Fruit fly (Drosophila melanogaster) whole organism, embryonic: ENCODE results near the gene ND-PDSW.

Source experiments
- Adf1 ChIP-seq: fragments of 200-800 bp; sonication (Bioruptor generic); IDR thresholded peaks from 2 replicates; pipeline ENCODE4 v1.3.6; 2022; ENCODE audit warnings: missing biosample characterization, missing genetic modification characterization
- Atf3 ChIP-seq: fragments of 200-800 bp; sonication (Bioruptor generic); optimal IDR thresholded peaks from 3 replicates; lab custom pipeline; 2016; ENCODE audit warnings: missing biosample characterization, missing genetic modification characterization
- Atf6 ChIP-seq: fragments of 200-800 bp; sonication (Bioruptor generic); IDR thresholded peaks from 2 replicates; pipeline ENCODE4 v1.3.6; 2022; ENCODE audit warnings: missing biosample characterization, missing genetic modification characterization
- Awh ChIP-seq: fragments of 200-800 bp; sonication (Bioruptor generic); IDR thresholded peaks from 2 replicates; pipeline ENCODE4, ENCODE4 v1.3.6; 2022; ENCODE audit warnings: missing biosample characterization, missing genetic modification characterization
- CG10267 ChIP-seq: fragments of 200-800 bp; sonication (Bioruptor generic); optimal IDR thresholded peaks from 2 replicates; lab custom pipeline; 2018; ENCODE audit warnings: missing biosample characterization, mild to moderate bottlenecking, missing genetic modification characterization, moderate library complexity
- CG10565 ChIP-seq: fragments of 200-800 bp; sonication (Bioruptor generic); optimal IDR thresholded peaks from 3 replicates; lab custom pipeline; 2016; ENCODE audit warnings: missing biosample characterization, mild to moderate bottlenecking, missing genetic modification characterization
- CG11456 ChIP-seq: fragments of 200-800 bp; sonication (Bioruptor generic); IDR thresholded peaks from 3 replicates; pipeline ENCODE4 v1.3.6; 2022; ENCODE audit warnings: missing biosample characterization, missing genetic modification characterization
- CG11560 ChIP-seq: fragments of 200-800 bp; sonication (Bioruptor generic); IDR thresholded peaks from 3 replicates; pipeline ENCODE4 v1.3.6; 2022; ENCODE audit warnings: missing biosample characterization, missing genetic modification characterization
- CG14710 ChIP-seq: fragments of 200-800 bp; sonication (Bioruptor generic); optimal IDR thresholded peaks from 3 replicates; lab custom pipeline; 2019; ENCODE audit warnings: missing biosample characterization, mild to moderate bottlenecking, missing genetic modification characterization, moderate library complexity
- CG15073 ChIP-seq: fragments of 200-800 bp; sonication (Bioruptor generic); optimal IDR thresholded peaks from 2 replicates; lab custom pipeline; 2016; ENCODE audit warnings: missing biosample characterization, missing genetic modification characterization
- CG17328 ChIP-seq: fragments of 200-800 bp; sonication (Bioruptor generic); IDR thresholded peaks from 2 replicates; pipeline ENCODE4 v1.3.6; 2022; ENCODE audit warnings: missing biosample characterization, missing genetic modification characterization
- CG2116 ChIP-seq: fragments of 200-800 bp; sonication (Bioruptor generic); optimal IDR thresholded peaks from 3 replicates; lab custom pipeline; 2018; ENCODE audit warnings: missing biosample characterization, mild to moderate bottlenecking, missing genetic modification characterization
- CG2889 ChIP-seq: fragments of 200-800 bp; sonication (Bioruptor generic); IDR thresholded peaks from 3 replicates; pipeline ENCODE4 v1.3.6; 2022; ENCODE audit warnings: missing biosample characterization, missing genetic modification characterization
- CG3163 ChIP-seq: fragments of 200-800 bp; sonication (Bioruptor generic); optimal IDR thresholded peaks from 3 replicates; lab custom pipeline; 2016; ENCODE audit warnings: missing biosample characterization, missing genetic modification characterization
- CG32772 ChIP-seq: fragments of 200-800 bp; sonication (Bioruptor generic); IDR thresholded peaks from 2 replicates; pipeline ENCODE4 v1.3.6; 2022; ENCODE audit warnings: missing biosample characterization, missing genetic modification characterization
- CG42726 ChIP-seq: fragments of 200-800 bp; sonication (Bioruptor generic); IDR thresholded peaks from 2 replicates; pipeline ENCODE4 v1.3.6; 2022; ENCODE audit warnings: missing biosample characterization, missing genetic modification characterization; ENCODE audit not compliant: partially characterized antibody
- CG4617 ChIP-seq: fragments of 200-800 bp; sonication (Bioruptor generic); optimal IDR thresholded peaks from 3 replicates; lab custom pipeline; 2016; ENCODE audit warnings: missing biosample characterization, missing genetic modification characterization, borderline replicate concordance
- CG4707 ChIP-seq: fragments of 200-800 bp; sonication (Bioruptor generic); optimal IDR thresholded peaks from 2 replicates; lab custom pipeline; 2018; ENCODE audit warnings: missing biosample characterization, mild to moderate bottlenecking, missing genetic modification characterization, moderate library complexity
- CG4854 ChIP-seq: fragments of 200-800 bp; sonication (Bioruptor generic); optimal IDR thresholded peaks from 2 replicates; lab custom pipeline; 2016; ENCODE audit warnings: missing biosample characterization, missing genetic modification characterization, inconsistent platforms
- CG6765 ChIP-seq: fragments of 200-800 bp; sonication (Bioruptor generic); optimal IDR thresholded peaks from 3 replicates; lab custom pipeline; 2017; ENCODE audit warnings: missing biosample characterization, mild to moderate bottlenecking, missing genetic modification characterization
- CG7271 ChIP-seq: fragments of 200-800 bp; sonication (Bioruptor generic); optimal IDR thresholded peaks from 2 replicates; lab custom pipeline; 2018; ENCODE audit warnings: missing biosample characterization, mild to moderate bottlenecking, missing genetic modification characterization, moderate library complexity
- CG8478 ChIP-seq: fragments of >200 bp; optimal IDR thresholded peaks from 2 replicates; lab custom pipeline; 2018
- Dip2 ChIP-seq: fragments of 200-800 bp; sonication (Bioruptor generic); IDR thresholded peaks from 2 replicates; pipeline ENCODE4 v1.3.6; 2022; ENCODE audit warnings: missing biosample characterization, missing genetic modification characterization
- Doc3 ChIP-seq: fragments of 200-800 bp; sonication (Bioruptor generic); IDR thresholded peaks from 3 replicates; pipeline ENCODE4 v1.3.6; 2022; ENCODE audit warnings: missing biosample characterization, missing genetic modification characterization; ENCODE audit not compliant: partially characterized antibody
- Elba2 ChIP-seq: fragments of 200-800 bp; sonication (Bioruptor generic); optimal IDR thresholded peaks from 3 replicates; lab custom pipeline; 2016; ENCODE audit warnings: missing biosample characterization, missing genetic modification characterization
- Hsf ChIP-seq: fragments of 200-800 bp; sonication (Bioruptor generic); optimal IDR thresholded peaks from 3 replicates; lab custom pipeline; 2016; ENCODE audit warnings: missing biosample characterization, missing genetic modification characterization
- Jarid2 ChIP-seq: fragments of 200-800 bp; sonication (Bioruptor generic); optimal IDR thresholded peaks from 3 replicates; lab custom pipeline; 2017; ENCODE audit warnings: mild to moderate bottlenecking, missing biosample characterization, missing genetic modification reagents, missing genetic modification characterization
- Kr ChIP-seq: fragments of 200-800 bp; sonication (Bioruptor generic); optimal IDR thresholded peaks from 2 replicates; lab custom pipeline; 2017; ENCODE audit warnings: missing biosample characterization, mild to moderate bottlenecking, missing genetic modification characterization
- Lhr ChIP-seq: fragments of 200-800 bp; sonication (Bioruptor generic); optimal IDR thresholded peaks from 3 replicates; lab custom pipeline; 2017; ENCODE audit warnings: mild to moderate bottlenecking, missing biosample characterization, missing genetic modification reagents, missing genetic modification characterization
- Mad ChIP-seq: fragments of 200-800 bp; sonication (Bioruptor generic); optimal IDR thresholded peaks from 2 replicates; lab custom pipeline; 2016; ENCODE audit warnings: missing biosample characterization, missing genetic modification characterization
- Meics ChIP-seq: fragments of 200-800 bp; sonication (Bioruptor generic); optimal IDR thresholded peaks from 2 replicates; lab custom pipeline; 2017; ENCODE audit warnings: missing biosample characterization, mild to moderate bottlenecking, missing genetic modification characterization
- Mes4 ChIP-seq: fragments of 200-800 bp; sonication (Bioruptor generic); optimal IDR thresholded peaks from 2 replicates; lab custom pipeline; 2016; ENCODE audit warnings: missing biosample characterization, missing genetic modification characterization
- Myb ChIP-seq: fragments of 200-800 bp; sonication (Bioruptor generic); optimal IDR thresholded peaks from 2 replicates; lab custom pipeline; 2016; ENCODE audit warnings: missing biosample characterization, missing genetic modification characterization
- Neu2 ChIP-seq: fragments of 200-800 bp; sonication (Bioruptor generic); optimal IDR thresholded peaks from 3 replicates; lab custom pipeline; 2016; ENCODE audit warnings: missing biosample characterization, missing genetic modification characterization, borderline replicate concordance
- Oaz ChIP-seq: fragments of 200-800 bp; sonication (Bioruptor generic); IDR thresholded peaks from 2 replicates; pipeline ENCODE4 v1.3.6; 2022; ENCODE audit warnings: missing biosample characterization, missing genetic modification characterization
- Opbp ChIP-seq: fragments of 200-800 bp; sonication (Bioruptor generic); IDR thresholded peaks from 3 replicates; pipeline ENCODE4 v1.3.6; 2022; ENCODE audit warnings: missing biosample characterization, missing genetic modification characterization; ENCODE audit not compliant: partially characterized antibody
- Six4 ChIP-seq: fragments of 200-800 bp; sonication (Bioruptor generic); optimal IDR thresholded peaks from 2 replicates; lab custom pipeline; 2016; ENCODE audit warnings: missing biosample characterization, missing genetic modification characterization
- ac ChIP-seq: fragments of 200-800 bp; sonication (Bioruptor generic); optimal IDR thresholded peaks from 3 replicates; lab custom pipeline; 2017; ENCODE audit warnings: missing biosample characterization, mild to moderate bottlenecking, missing genetic modification characterization
- ara ChIP-seq: fragments of 200-800 bp; sonication (Bioruptor generic); IDR thresholded peaks from 2 replicates; pipeline ENCODE4 v1.3.6; 2022; ENCODE audit warnings: missing biosample characterization, missing genetic modification characterization
- bbx ChIP-seq: fragments of 200-800 bp; sonication (Bioruptor generic); IDR thresholded peaks from 2 replicates; pipeline ENCODE4 v1.3.6; 2022; ENCODE audit warnings: missing biosample characterization, missing genetic modification characterization; ENCODE audit not compliant: partially characterized antibody
- br ChIP-seq: fragments of >200 bp; optimal IDR thresholded peaks from 2 replicates; lab custom pipeline; 2017
- chinmo ChIP-seq: fragments of 200-800 bp; sonication (Bioruptor generic); IDR thresholded peaks from 4 replicates; pipeline ENCODE4 v1.3.6; 2022; ENCODE audit warnings: missing biosample characterization, missing genetic modification characterization; ENCODE audit not compliant: partially characterized antibody
- chn ChIP-seq: fragments of 200-800 bp; sonication (Bioruptor generic); optimal IDR thresholded peaks from 2 replicates; lab custom pipeline; 2016; ENCODE audit warnings: missing biosample characterization, missing genetic modification characterization
- dmrt99B ChIP-seq: fragments of 200-800 bp; sonication (Bioruptor generic); optimal IDR thresholded peaks from 2 replicates; lab custom pipeline; 2018; ENCODE audit warnings: missing biosample characterization, mild to moderate bottlenecking, missing genetic modification characterization, moderate library complexity
- jumu ChIP-seq: fragments of 200-800 bp; sonication (Bioruptor generic); optimal IDR thresholded peaks from 3 replicates; lab custom pipeline; 2016; ENCODE audit warnings: missing biosample characterization, missing genetic modification characterization
- ken ChIP-seq: fragments of 200-800 bp; sonication (Bioruptor generic); IDR thresholded peaks from 3 replicates; pipeline ENCODE4 v1.3.6; 2022; ENCODE audit warnings: missing biosample characterization, missing genetic modification characterization
- pfk ChIP-seq: fragments of 200-800 bp; sonication (Bioruptor generic); optimal IDR thresholded peaks from 2 replicates; lab custom pipeline; 2018; ENCODE audit warnings: missing biosample characterization, mild to moderate bottlenecking, missing genetic modification characterization, moderate library complexity
- run ChIP-seq: fragments of 200-800 bp; sonication (Bioruptor generic); optimal IDR thresholded peaks from 3 replicates; lab custom pipeline; 2018; ENCODE audit warnings: missing biosample characterization, mild to moderate bottlenecking, missing genetic modification characterization
- schlank ChIP-seq: fragments of 200-800 bp; sonication (Bioruptor generic); optimal IDR thresholded peaks from 2 replicates; lab custom pipeline; 2018; ENCODE audit warnings: missing biosample characterization, mild to moderate bottlenecking, missing genetic modification characterization
- sqz ChIP-seq: fragments of 200-800 bp; sonication (Bioruptor generic); optimal IDR thresholded peaks from 3 replicates; lab custom pipeline; 2018; ENCODE audit warnings: missing biosample characterization, mild to moderate bottlenecking, missing genetic modification characterization
- tll ChIP-seq, 2 experiments: fragments of 200-800 bp in 1 of 2; fragments of >200 bp in 1 of 2; sonication (Bioruptor generic) in 1 of 2; optimal IDR thresholded peaks; 2 replicates each; lab custom pipeline; 2017 to 2019; ENCODE audit warnings: missing biosample characterization in 2 of 2, missing genetic modification characterization in 2 of 2, mild to moderate bottlenecking in 1 of 2, moderate library complexity in 1 of 2
- tx ChIP-seq: fragments of 200-800 bp; sonication (Bioruptor generic); optimal IDR thresholded peaks from 2 replicates; lab custom pipeline; 2016; ENCODE audit warnings: missing biosample characterization, missing genetic modification characterization

The ND-PDSW gene

DNA sequence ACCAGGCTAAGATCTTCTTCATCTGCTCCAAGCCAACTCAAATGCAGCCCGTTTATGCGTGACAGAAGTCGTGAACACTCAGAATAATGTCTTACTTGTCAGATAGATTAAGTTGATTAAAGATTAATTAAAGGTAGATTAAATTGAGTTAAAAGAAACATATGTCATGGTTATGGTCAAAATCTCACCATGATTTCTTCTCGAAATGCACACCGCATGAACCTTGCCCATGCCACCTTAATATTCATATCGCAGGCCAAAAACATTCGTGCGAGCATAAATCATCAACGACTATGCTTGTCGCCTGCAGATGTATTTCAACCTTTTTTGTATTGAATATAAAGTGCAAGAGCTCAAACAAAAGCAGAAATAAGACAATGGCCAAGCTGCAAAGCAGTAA is 28.9 kb upstream of the ND-PDSW start (continued):
- TF ChIP-seq CG4707 (GFP tag; lab: Kevin White, UChicago): peak; percentile 5
- no peak for TF ChIP-seq Six4
- no peak for TF ChIP-seq CG32772 (GFP tag; lab: Robert Waterston, UW)
- no peak for TF ChIP-seq ac (GFP tag; lab: Kevin White, UChicago)
- no peak for TF ChIP-seq Dip2
- TF ChIP-seq Adf1 (GFP tag; lab: Robert Waterston, UW): no peak
- TF ChIP-seq CG8478 (lab: Kevin White, UChicago): no peak
- no peak for TF ChIP-seq tll (GFP tag; optimal IDR thresholded peaks at IDR 0.05; lab: Kevin White, UChicago)
- TF ChIP-seq CG10267 (tag; lab: Kevin White, UChicago): peak; percentile 59
- TF ChIP-seq Neu2 (GFP tag; lab: Kevin White, UChicago): no peak
- TF ChIP-seq schlank (tag; lab: Kevin White, UChicago): no peak
- no peak for TF ChIP-seq jumu (GFP tag; lab: Kevin White, UChicago)
- peak; percentile 14 for TF ChIP-seq run
- no peak for TF ChIP-seq Kr (GFP tag; lab: Kevin White, UChicago)
- no peak for TF ChIP-seq Lhr (GFP tag; lab: Kevin White, UChicago)
- no peak for TF ChIP-seq Atf6 (GFP tag; lab: Robert Waterston, UW)
- peak; percentile 37 for TF ChIP-seq CG14710 (tag; lab: Kevin White, UChicago)
- peak; percentile 72 for TF ChIP-seq CG17328 (GFP tag; lab: Robert Waterston, UW)
- TF ChIP-seq CG4617: no peak
- TF ChIP-seq CG2889: no peak
- peak; percentile 38 for TF ChIP-seq chn (GFP tag; lab: Kevin White, UChicago)
- TF ChIP-seq CG11456 (GFP tag; lab: Robert Waterston, UW): no peak
- TF ChIP-seq Doc3 (GFP tag; lab: Robert Waterston, UW): no peak
- 0 out of 3 replicates have a peak, but pooled peaks have one; percentile 33 for TF ChIP-seq CG11560 (tag; lab: Robert Waterston, UW)
- no peak for TF ChIP-seq chinmo
- no peak for TF ChIP-seq Mad
- no peak for TF ChIP-seq br (lab: Kevin White, UChicago)
- no peak for TF ChIP-seq CG42726
- TF ChIP-seq ara (GFP tag; lab: Robert Waterston, UW): peak; percentile 51; the same call in 1 of the 2 replicates
- no peak for TF ChIP-seq CG10565 (GFP tag; lab: Kevin White, UChicago)
- no peak for TF ChIP-seq CG15073 (GFP tag; lab: Kevin White, UChicago)
- no peak for TF ChIP-seq bbx (GFP tag; lab: Robert Waterston, UW)
- no peak for TF ChIP-seq Mes4 (GFP tag; lab: Kevin White, UChicago)
- TF ChIP-seq Jarid2 (GFP tag; lab: Kevin White, UChicago): no peak
- TF ChIP-seq sqz (GFP tag; lab: Kevin White, UChicago): peak; percentile 42
- TF ChIP-seq Myb (GFP tag; lab: Kevin White, UChicago): no peak
- no peak for TF ChIP-seq pfk (GFP tag; lab: Kevin White, UChicago)
- TF ChIP-seq Awh: peak; percentile 71
- TF ChIP-seq CG6765: no peak
- peak; percentile 74 for TF ChIP-seq Oaz (GFP tag; lab: Robert Waterston, UW)
- TF ChIP-seq Opbp: no peak
- no peak for TF ChIP-seq CG3163
- no peak for TF ChIP-seq Elba2 (GFP tag; lab: Kevin White, UChicago)
- 0 out of 3 replicates have a peak, but pooled peaks have one; percentile 35 for TF ChIP-seq ken (GFP tag; lab: Robert Waterston, UW)
- TF ChIP-seq Hsf: no peak
- TF ChIP-seq CG4854 (GFP tag; lab: Kevin White, UChicago): no peak
- no peak for TF ChIP-seq CG2116 (GFP tag; lab: Kevin White, UChicago)
- TF ChIP-seq tx (GFP tag; lab: Kevin White, UChicago): no peak
- no peak for TF ChIP-seq Atf3
- peak; percentile 17 for TF ChIP-seq CG7271
- TF ChIP-seq Meics: peak; percentile 42
- peak; percentile 85 for TF ChIP-seq dmrt99B (tag; lab: Kevin White, UChicago)
